Fruit fly (Drosophila melanogaster) whole organism: ENCODE results near the gene CG43815.

Experiments
- pan ChIP-seq: fragments of >200 bp; optimal IDR thresholded peaks from 2 replicates; lab custom pipeline; 2017
- psq ChIP-seq: fragments of >200 bp; optimal IDR thresholded peaks from 2 replicates; lab custom pipeline; 2017

dm6 chr2L:3594000-3594399 is 18.0 kb downstream of the CG43815 start:
- no peak for TF ChIP-seq pan
- no peak for TF ChIP-seq psq (lab: Kevin White, UChicago)
